Worm (Caenorhabditis elegans) whole organism, L4 larva: ENCODE data around the gene Y19D2B.1.

Experiments
- D1046.2 ChIP-seq: fragments of 200-800 bp; sonication (Bioruptor generic); IDR thresholded peaks from 2 replicates; pipeline ENCODE4 v1.3.6; 2022; ENCODE audit warnings: missing genetic modification characterization, missing compliant biosample characterization
- F26F4.8 ChIP-seq: fragments of 200-800 bp; sonication (Bioruptor generic); conservative IDR thresholded peaks from 2 replicates; pipeline ENCODE4 v1.3.6; 2022; ENCODE audit warnings: missing genetic modification characterization, missing compliant biosample characterization
- F37D6.2 ChIP-seq: sonication (generic microtip); optimal IDR thresholded peaks from 2 replicates; lab custom pipeline; 2016; ENCODE audit warnings: mild to moderate bottlenecking, missing genetic modification characterization, missing compliant biosample characterization
- F44E2.7 ChIP-seq: fragments of 200-800 bp; sonication (Bioruptor generic); IDR thresholded peaks from 2 replicates; pipeline ENCODE4 v2.1.2; 2022; ENCODE audit warnings: missing genetic modification characterization, missing compliant biosample characterization
- F49E8.2 ChIP-seq: sonication (generic microtip); optimal IDR thresholded peaks from 2 replicates; lab custom pipeline; 2016; ENCODE audit warnings: missing compliant biosample characterization, mild to moderate bottlenecking, missing genetic modification characterization, borderline replicate concordance
- R02D3.7 ChIP-seq: fragments of 150-350 bp; sonication (generic microtip); optimal IDR thresholded peaks from 3 replicates; lab custom pipeline; 2014; ENCODE audit warnings: missing biosample characterization, missing genetic modification characterization
- Y48G9A.11 ChIP-seq: fragments of 200-800 bp; sonication (Bioruptor generic); IDR thresholded peaks from 2 replicates; pipeline ENCODE4 v1.3.6; 2022; ENCODE audit warnings: missing genetic modification reagents, missing genetic modification characterization, missing compliant biosample characterization
- ZK546.5 ChIP-seq, 2 experiments: sonication (generic microtip); optimal IDR thresholded peaks; 2 replicates each; lab custom pipeline; 2017; ENCODE audit warnings: missing biosample characterization in 2 of 2, missing genetic modification characterization in 2 of 2
- aha-1 ChIP-seq: fragments of 150-350 bp; peaks from one replicate; lab custom pipeline; 2014; ENCODE audit warnings: missing biosample characterization, missing genetic modification characterization
- arid-1 ChIP-seq: fragments of 200-800 bp; sonication (Bioruptor generic); conservative IDR thresholded peaks from 2 replicates; pipeline ENCODE4 v1.3.6; 2022; ENCODE audit warnings: missing genetic modification reagents, missing genetic modification characterization, missing compliant biosample characterization
- ceh-20 ChIP-seq: fragments of 200-800 bp; sonication (Bioruptor generic); IDR thresholded peaks from 2 replicates; pipeline ENCODE4 v1.3.6; 2022; ENCODE audit warnings: missing genetic modification reagents, missing genetic modification characterization, missing compliant biosample characterization
- ceh-44 ChIP-seq: fragments of 200-800 bp; sonication (Bioruptor generic); IDR thresholded peaks from 2 replicates; pipeline ENCODE4 v1.3.6; 2022; ENCODE audit warnings: missing genetic modification reagents, missing genetic modification characterization, missing compliant biosample characterization
- ceh-82 ChIP-seq: sonication (generic microtip); optimal IDR thresholded peaks from 2 replicates; lab custom pipeline; 2017; ENCODE audit warnings: missing biosample characterization, missing genetic modification characterization
- ctbp-1 ChIP-seq: fragments of 200-800 bp; sonication (Bioruptor generic); IDR thresholded peaks from 2 replicates; pipeline ENCODE4 v1.3.6; 2022; ENCODE audit warnings: missing genetic modification reagents, missing genetic modification characterization, missing compliant biosample characterization
- dmd-6 ChIP-seq: fragments of 200-800 bp; sonication (Bioruptor generic); IDR thresholded peaks from 2 replicates; pipeline ENCODE4 v1.3.6; 2022; ENCODE audit warnings: missing genetic modification reagents, missing genetic modification characterization, missing compliant biosample characterization
- dpl-1 ChIP-seq: fragments of 150-350 bp; optimal IDR thresholded peaks from 2 replicates; lab custom pipeline; 2014; ENCODE audit warnings: missing biosample characterization, missing genetic modification reagents, missing genetic modification characterization
- egl-43 ChIP-seq: fragments of 200-800 bp; sonication (Bioruptor generic); IDR thresholded peaks from 2 replicates; pipeline ENCODE4 v1.3.6; 2022; ENCODE audit warnings: missing genetic modification reagents, missing genetic modification characterization, missing compliant biosample characterization
- hif-1 ChIP-seq, 2 experiments: sonication (generic microtip); optimal IDR thresholded peaks; 2 replicates each; lab custom pipeline; 2016 to 2017; ENCODE audit warnings: missing compliant biosample characterization in 2 of 2, missing genetic modification characterization in 2 of 2, missing genetic modification reagents in 2 of 2, missing genotype in 2 of 2, mild to moderate bottlenecking in 1 of 2
- hlh-11 ChIP-seq: fragments of 200-800 bp; sonication (Bioruptor generic); optimal IDR thresholded peaks from 2 replicates; lab custom pipeline; 2018; ENCODE audit warnings: mild to moderate bottlenecking, missing genetic modification characterization, missing compliant biosample characterization
- lim-7 ChIP-seq: fragments of 200-800 bp; sonication (Bioruptor generic); IDR thresholded peaks from 2 replicates; pipeline ENCODE4 v1.3.6; 2022; ENCODE audit warnings: missing genetic modification characterization, missing compliant biosample characterization
- lin-38 ChIP-seq: fragments of 200-800 bp; sonication (Bioruptor generic); IDR thresholded peaks from 2 replicates; pipeline ENCODE4 v1.3.6; 2022; ENCODE audit warnings: missing genetic modification reagents, missing genetic modification characterization, missing compliant biosample characterization
- lsy-2 ChIP-seq, 2 experiments: fragments of 150-350 bp in 1 of 2; sonication (generic microtip) in 1 of 2; optimal IDR thresholded peaks; 2 replicates each; lab custom pipeline; 2014 to 2017; ENCODE audit warnings: missing biosample characterization in 2 of 2, missing genetic modification characterization in 2 of 2
- madf-5 ChIP-seq, 2 experiments: fragments of 200-800 bp; sonication (Bioruptor generic); IDR thresholded peaks; 2 replicates each; pipeline ENCODE4 v1.3.6; 2022; ENCODE audit warnings: missing compliant biosample characterization in 2 of 2, missing genetic modification characterization in 2 of 2
- mdl-1 ChIP-seq, 2 experiments: fragments of 150-350 bp in 1 of 2; sonication (generic microtip) in 1 of 2; optimal IDR thresholded peaks; 2 replicates each; lab custom pipeline; 2014 to 2017; ENCODE audit warnings: missing biosample characterization in 2 of 2, missing genetic modification characterization in 2 of 2
- mep-1 ChIP-seq: fragments of 150-350 bp; sonication (generic microtip); optimal IDR thresholded peaks from 3 replicates; lab custom pipeline; 2014; ENCODE audit warnings: missing biosample characterization, missing genetic modification characterization
- mes-2 ChIP-seq: sonication (generic microtip); optimal IDR thresholded peaks from 2 replicates; lab custom pipeline; 2016; ENCODE audit warnings: missing genotype, mild to moderate bottlenecking, missing genetic modification characterization, missing compliant biosample characterization; ENCODE audit not compliant: poor library complexity, severe bottlenecking
- mxl-3 ChIP-seq: fragments of 200-800 bp; sonication (Bioruptor generic); optimal IDR thresholded peaks from 2 replicates; lab custom pipeline; 2018; ENCODE audit warnings: mild to moderate bottlenecking, missing genetic modification characterization, missing compliant biosample characterization
- nhr-10 ChIP-seq: fragments of 150-350 bp; optimal IDR thresholded peaks from 2 replicates; lab custom pipeline; 2014; ENCODE audit warnings: missing biosample characterization, missing genetic modification characterization
- nhr-28 ChIP-seq: fragments of 150-350 bp; optimal IDR thresholded peaks from 2 replicates; lab custom pipeline; 2014; ENCODE audit warnings: missing biosample characterization, missing genetic modification characterization
- nhr-41 ChIP-seq: fragments of 200-800 bp; sonication (Bioruptor generic); IDR thresholded peaks from 2 replicates; pipeline ENCODE4 v1.3.6; 2022; ENCODE audit warnings: missing genetic modification reagents, missing genetic modification characterization, missing compliant biosample characterization
- nhr-76 ChIP-seq: fragments of 150-350 bp; optimal IDR thresholded peaks from 2 replicates; lab custom pipeline; 2014; ENCODE audit warnings: missing biosample characterization, missing genetic modification characterization
- nhr-77 ChIP-seq: fragments of 150-350 bp; optimal IDR thresholded peaks from 2 replicates; lab custom pipeline; 2014; ENCODE audit warnings: missing biosample characterization, missing genetic modification characterization
- set-16 ChIP-seq: fragments of 200-800 bp; sonication (Bioruptor generic); IDR thresholded peaks from 2 replicates; pipeline ENCODE4 v1.3.6; 2022; ENCODE audit warnings: missing genetic modification reagents, missing genetic modification characterization, missing compliant biosample characterization
- snpc-1.2 ChIP-seq: fragments of 200-800 bp; sonication (Bioruptor generic); IDR thresholded peaks from 2 replicates; pipeline ENCODE4 v1.3.6; 2022; ENCODE audit warnings: missing genetic modification reagents, missing genetic modification characterization, missing compliant biosample characterization
- unc-130 ChIP-seq: sonication (generic microtip); optimal IDR thresholded peaks from 2 replicates; lab custom pipeline; 2016; ENCODE audit warnings: missing genetic modification reagents, missing genetic modification characterization, missing compliant biosample characterization
- unc-62 ChIP-seq, 3 experiments: fragments of 150-350 bp in 1 of 3; sonication (generic microtip); optimal IDR thresholded peaks in 2 of 3; peaks in 1 of 3; 1 replicate in 1 of 3; 2 replicates in 2 of 3; lab custom pipeline; 2014 to 2017; ENCODE audit warnings: missing biosample characterization in 3 of 3, missing genetic modification characterization in 3 of 3, missing genetic modification reagents in 3 of 3, missing genotype in 1 of 3
- ztf-11 ChIP-seq: fragments of 150-350 bp; optimal IDR thresholded peaks from 2 replicates; lab custom pipeline; 2014; ENCODE audit warnings: missing biosample characterization, missing genetic modification characterization

Y19D2B.1 gene

DNA sequence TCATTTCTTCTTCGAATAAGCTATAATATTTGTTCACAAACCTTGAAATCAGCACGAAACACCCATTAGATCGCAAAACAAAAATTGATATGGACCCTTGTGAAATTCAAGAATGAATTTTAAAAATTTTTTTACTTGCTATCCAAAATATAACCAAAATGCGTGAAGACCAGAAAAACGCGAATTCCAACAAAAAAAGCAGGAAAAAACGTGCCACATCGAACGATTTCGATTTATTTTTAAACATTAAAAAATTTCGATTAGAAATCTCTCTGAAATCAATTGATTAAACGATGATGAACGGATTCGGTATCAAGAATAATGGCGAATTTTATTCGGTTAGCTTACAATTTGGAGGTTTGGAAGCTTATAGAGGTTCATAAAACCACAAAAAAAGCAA is 24.5 kb upstream of the Y19D2B.1 start, which contains the start of the genes tceb-3 and gskl-1 (continued):
- TF ChIP-seq lsy-2 (tag; optimal IDR thresholded peaks at IDR 0.05; lab: Kevin White, UChicago) (no peak), dmd-6 (GFP tag; lab: Robert Waterston, UW) (no peak)

DNA sequence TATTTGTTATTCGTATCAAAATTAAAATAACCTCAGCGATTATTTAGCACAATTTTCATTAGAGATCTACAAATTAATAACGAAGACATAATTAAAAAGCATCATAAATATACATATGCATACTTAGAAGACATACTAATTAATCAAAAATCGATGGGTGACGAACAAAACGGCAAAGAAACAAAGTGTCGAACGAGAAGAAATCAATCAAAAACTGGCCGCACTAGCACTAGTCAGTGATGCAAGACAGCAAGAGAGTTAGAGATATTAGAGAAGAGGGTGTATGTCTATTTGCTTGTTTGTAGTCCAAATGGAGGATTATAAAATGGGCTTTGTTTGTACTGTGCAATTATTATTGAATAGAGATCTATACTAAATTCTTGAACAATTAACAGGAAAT is 24.1 kb upstream of the Y19D2B.1 start:
- TF ChIP-seq mep-1 (peak; percentile 25), aha-1 (tag; lab: Kevin White, UChicago) (peak; percentile 67), hlh-11 (no peak), nhr-28 (tag; lab: Kevin White, UChicago) (peak; percentile 86), mxl-3 (peak; percentile 25), unc-62 (GFP tag; optimal IDR thresholded peaks at IDR 0.05 in 1 of 2; lab: Kevin White, UChicago) (peak in 1 of 2 experiments; percentile 56), unc-62 (tag; optimal IDR thresholded peaks at IDR 0.05; lab: Kevin White, UChicago) (no peak), F44E2.7 (no peak), dpl-1 (peak; percentile 6), lsy-2 (tag; optimal IDR thresholded peaks at IDR 0.05; lab: Kevin White, UChicago) (peak in 1 of 2 experiments; percentile 61), mes-2 (tag; lab: Kevin White, UChicago) (peak; percentile 20)

DNA sequence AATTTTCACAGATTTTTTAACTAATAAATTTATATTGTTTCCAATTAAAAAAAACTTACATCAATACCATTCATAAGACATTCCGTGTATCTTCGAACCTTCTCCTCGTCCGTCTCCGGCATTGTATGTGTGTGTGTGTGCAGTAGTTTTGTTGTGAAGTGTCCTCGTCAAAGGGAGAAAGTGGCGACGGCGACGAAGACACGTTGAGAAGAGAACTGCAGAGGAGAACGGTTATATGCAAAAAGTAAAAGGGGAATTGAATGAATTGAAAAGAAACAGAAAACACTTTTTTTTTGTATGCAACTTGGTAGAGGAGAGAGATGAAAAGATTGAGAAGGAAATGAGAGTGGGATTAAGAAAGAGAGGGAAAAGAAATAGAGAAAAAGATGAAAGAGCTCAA is 22.7 kb upstream of the Y19D2B.1 start:
- no peak for TF ChIP-seq ztf-11 (tag; lab: Kevin White, UChicago)
- no peak for TF ChIP-seq D1046.2
- TF ChIP-seq R02D3.7 (tag; lab: Kevin White, UChicago) = no peak
- TF ChIP-seq nhr-10 (tag; lab: Kevin White, UChicago) = no peak
- TF ChIP-seq madf-5 (GFP tag; IDR thresholded peaks at IDR 0.05; lab: Robert Waterston, UW) = no peak
- TF ChIP-seq ZK546.5 (tag; optimal IDR thresholded peaks at IDR 0.05; lab: Kevin White, UChicago) = no peak
- TF ChIP-seq F37D6.2 (tag; lab: Kevin White, UChicago) = no peak
- TF ChIP-seq ceh-20 (GFP tag; lab: Robert Waterston, UW) = no peak
- TF ChIP-seq F26F4.8 (GFP tag; lab: Robert Waterston, UW) = no peak
- no peak for TF ChIP-seq ceh-82 (tag; lab: Kevin White, UChicago)
- no peak for TF ChIP-seq nhr-41 (GFP tag; lab: Robert Waterston, UW)
- TF ChIP-seq lim-7 (GFP tag; lab: Robert Waterston, UW) = no peak
- no peak for TF ChIP-seq nhr-76 (tag; lab: Kevin White, UChicago)
- no peak for TF ChIP-seq dpl-1
- TF ChIP-seq aha-1 (tag; lab: Kevin White, UChicago) = no peak
- TF ChIP-seq hif-1 (tag; optimal IDR thresholded peaks at IDR 0.05; lab: Kevin White, UChicago) = no peak
- no peak for TF ChIP-seq hlh-11
- no peak for TF ChIP-seq ctbp-1
- TF ChIP-seq arid-1 (GFP tag; lab: Robert Waterston, UW) = no peak
- no peak for TF ChIP-seq unc-62 (GFP tag; optimal IDR thresholded peaks at IDR 0.05 in 1 of 2; lab: Kevin White, UChicago)
- no peak for TF ChIP-seq unc-62 (tag; optimal IDR thresholded peaks at IDR 0.05; lab: Kevin White, UChicago)

DNA sequence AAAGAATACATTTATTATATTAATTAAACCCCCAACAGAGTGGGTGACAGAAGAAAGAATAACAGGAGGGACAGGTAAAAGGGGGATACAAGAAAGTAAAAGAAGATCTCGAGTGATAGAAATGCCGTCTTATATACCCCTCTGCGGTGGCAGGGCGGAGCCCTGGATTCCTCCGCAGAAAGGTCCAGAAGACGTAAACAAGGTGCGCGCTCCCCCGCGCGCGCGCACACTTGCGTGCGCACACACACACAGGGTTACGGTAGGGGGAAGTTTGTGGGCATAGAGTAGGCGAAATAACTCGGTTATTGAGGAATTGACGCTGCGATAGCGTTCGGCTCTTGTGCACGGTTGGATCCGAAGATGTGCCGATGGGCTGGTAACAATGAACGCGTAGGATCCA is 19.1 kb upstream of the Y19D2B.1 start, which contains the start of gene R03D7.15:
Gene R03D7.15, plus strand, starts transcription at position 299 of the 400 bp plus-strand sequence.
- TF ChIP-seq egl-43 (GFP tag; lab: Robert Waterston, UW) (0 out of 2 replicates have a peak, but pooled peaks have one; percentile 51), set-16 (peak; percentile 83)

DNA sequence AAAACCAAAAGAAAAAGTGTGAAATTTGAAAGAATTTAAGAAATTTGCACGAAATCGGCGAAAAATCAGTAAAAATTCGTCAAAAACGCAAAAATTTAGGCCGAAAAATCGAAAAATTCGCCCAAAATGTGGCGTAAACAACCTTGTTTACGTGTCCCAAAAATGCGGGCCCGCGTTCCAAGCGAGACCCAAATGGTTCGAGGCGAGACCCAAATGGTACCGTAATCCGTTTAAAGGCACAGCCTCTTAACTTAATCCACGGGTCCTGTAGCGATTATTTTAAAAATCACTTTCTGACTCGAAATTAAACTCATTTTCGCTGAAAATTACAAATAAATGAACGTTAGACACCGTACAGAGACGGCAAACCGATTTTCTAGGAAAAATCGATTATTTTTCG is 12.6 kb upstream of the Y19D2B.1 start:
- TF ChIP-seq dpl-1 = no peak
- TF ChIP-seq mdl-1 (tag; optimal IDR thresholded peaks at IDR 0.05; lab: Kevin White, UChicago) = no peak
- TF ChIP-seq unc-130 (GFP tag; lab: Kevin White, UChicago) = peak; percentile 68
- peak; percentile 76 for TF ChIP-seq lin-38
- peak; percentile 69 for TF ChIP-seq Y48G9A.11
- 0 out of 2 replicates have a peak, but pooled peaks have one; percentile 60 for TF ChIP-seq snpc-1.2
- TF ChIP-seq ceh-44 (GFP tag; lab: Robert Waterston, UW) = 0 out of 2 replicates have a peak, but pooled peaks have one; percentile 16
- 0 out of 2 replicates have a peak, but pooled peaks have one; percentile 36 for TF ChIP-seq arid-1 (GFP tag; lab: Robert Waterston, UW)
- no peak for TF ChIP-seq nhr-77 (tag; lab: Kevin White, UChicago)
- peak; percentile 81 for TF ChIP-seq F49E8.2
